Fruit fly (Drosophila melanogaster) whole organism, embryonic: ENCODE results near the gene CG16710.

Source experiments
- Adf1 ChIP-seq: fragments of 200-800 bp; sonication (Bioruptor generic); IDR thresholded peaks from 2 replicates; pipeline ENCODE4 v1.3.6; 2022; ENCODE audit warnings: missing biosample characterization, missing genetic modification characterization
- Bteb2 ChIP-seq: fragments of 200-800 bp; sonication (Bioruptor generic); optimal IDR thresholded peaks from 2 replicates; lab custom pipeline; 2016; ENCODE audit warnings: missing biosample characterization, missing genetic modification characterization
- CG10267 ChIP-seq: fragments of 200-800 bp; sonication (Bioruptor generic); optimal IDR thresholded peaks from 2 replicates; lab custom pipeline; 2018; ENCODE audit warnings: missing biosample characterization, mild to moderate bottlenecking, missing genetic modification characterization, moderate library complexity
- CG10274 ChIP-seq: fragments of 200-800 bp; sonication (Bioruptor generic); optimal IDR thresholded peaks from 3 replicates; lab custom pipeline; 2017; ENCODE audit warnings: missing biosample characterization, mild to moderate bottlenecking, missing genetic modification characterization
- CG10431 ChIP-seq: fragments of 200-800 bp; sonication (Bioruptor generic); optimal IDR thresholded peaks from 3 replicates; lab custom pipeline; 2018; ENCODE audit warnings: missing biosample characterization, mild to moderate bottlenecking, missing genetic modification characterization
- CG11247 ChIP-seq: fragments of 200-800 bp; sonication (Bioruptor generic); IDR thresholded peaks from 2 replicates; pipeline ENCODE4 v1.3.6; 2022; ENCODE audit warnings: missing biosample characterization, missing genetic modification characterization
- CG11696 ChIP-seq: fragments of 200-800 bp; sonication (Bioruptor generic); IDR thresholded peaks from 2 replicates; pipeline ENCODE4 v1.3.6; 2022; ENCODE audit warnings: missing biosample characterization, missing genetic modification characterization
- CG1233 ChIP-seq: fragments of 200-800 bp; sonication (Bioruptor generic); optimal IDR thresholded peaks from 4 replicates; lab custom pipeline; 2018; ENCODE audit warnings: missing biosample characterization, mild to moderate bottlenecking, missing genetic modification characterization
- CG13296 ChIP-seq: fragments of 200-800 bp; sonication (Bioruptor generic); optimal IDR thresholded peaks from 3 replicates; lab custom pipeline; 2018; ENCODE audit warnings: missing biosample characterization, mild to moderate bottlenecking, missing genetic modification characterization
- CG14667 ChIP-seq: fragments of 200-800 bp; sonication (Bioruptor generic); IDR thresholded peaks from 2 replicates; pipeline ENCODE4 v1.3.6; 2022; ENCODE audit warnings: missing biosample characterization, missing genetic modification characterization
- CG15479 ChIP-seq: fragments of 200-800 bp; sonication (Bioruptor generic); optimal IDR thresholded peaks from 3 replicates; lab custom pipeline; 2019; ENCODE audit warnings: missing biosample characterization, mild to moderate bottlenecking, missing genetic modification characterization, moderate library complexity
- CG1647 ChIP-seq: fragments of 200-800 bp; sonication (Bioruptor generic); optimal IDR thresholded peaks from 3 replicates; lab custom pipeline; 2016; ENCODE audit warnings: missing biosample characterization, missing genetic modification characterization
- CG17186 ChIP-seq: fragments of 200-800 bp; sonication (Bioruptor generic); optimal IDR thresholded peaks from 3 replicates; lab custom pipeline; 2017; ENCODE audit warnings: missing biosample characterization, missing genetic modification reagents, missing genetic modification characterization
- CG17612 ChIP-seq: fragments of 200-800 bp; sonication (Bioruptor generic); IDR thresholded peaks from 2 replicates; pipeline ENCODE4 v1.3.6; 2022; ENCODE audit warnings: missing biosample characterization, missing genetic modification characterization
- CG17802 ChIP-seq: fragments of 200-800 bp; sonication (Bioruptor generic); optimal IDR thresholded peaks from 2 replicates; lab custom pipeline; 2018; ENCODE audit warnings: missing biosample characterization, mild to moderate bottlenecking, missing genetic modification characterization, moderate library complexity
- CG1792 ChIP-seq: fragments of 200-800 bp; sonication (Bioruptor generic); optimal IDR thresholded peaks from 2 replicates; lab custom pipeline; 2016; ENCODE audit warnings: missing biosample characterization, missing genetic modification characterization
- CG2678 ChIP-seq: fragments of 200-800 bp; sonication (Bioruptor generic); optimal IDR thresholded peaks from 3 replicates; lab custom pipeline; 2019; ENCODE audit warnings: missing biosample characterization, mild to moderate bottlenecking, missing genetic modification characterization, moderate library complexity
- CG30403 ChIP-seq: fragments of 200-800 bp; sonication (Bioruptor generic); optimal IDR thresholded peaks from 3 replicates; lab custom pipeline; 2016; ENCODE audit warnings: missing biosample characterization, missing genetic modification characterization
- CG34376 ChIP-seq: fragments of 200-800 bp; sonication (Bioruptor generic); optimal IDR thresholded peaks from 2 replicates; lab custom pipeline; 2018; ENCODE audit warnings: missing biosample characterization, mild to moderate bottlenecking, missing genetic modification characterization
- CG3726 ChIP-seq: fragments of 200-800 bp; sonication (Bioruptor generic); IDR thresholded peaks from 3 replicates; pipeline ENCODE4, ENCODE4 v1.3.6; 2022; ENCODE audit warnings: missing biosample characterization, missing genetic modification characterization
- CG42726 ChIP-seq: fragments of 200-800 bp; sonication (Bioruptor generic); IDR thresholded peaks from 2 replicates; pipeline ENCODE4 v1.3.6; 2022; ENCODE audit warnings: missing biosample characterization, missing genetic modification characterization; ENCODE audit not compliant: partially characterized antibody
- CG6791 ChIP-seq: fragments of 200-800 bp; sonication (Bioruptor generic); IDR thresholded peaks from 3 replicates; pipeline ENCODE4 v1.3.6; 2022; ENCODE audit warnings: missing biosample characterization, missing genetic modification characterization; ENCODE audit not compliant: partially characterized antibody
- CG9609 ChIP-seq: fragments of 200-800 bp; sonication (Bioruptor generic); optimal IDR thresholded peaks from 3 replicates; lab custom pipeline; 2016; ENCODE audit warnings: missing biosample characterization, missing genetic modification characterization
- D ChIP-seq, 2 experiments: fragments of 200-800 bp in 1 of 2; fragments of >200 bp in 1 of 2; sonication (Bioruptor generic) in 1 of 2; optimal IDR thresholded peaks; 2 replicates in 1 of 2; 3 replicates in 1 of 2; lab custom pipeline; 2017; ENCODE audit warnings: mild to moderate bottlenecking in 1 of 2, missing biosample characterization in 1 of 2, missing genetic modification characterization in 1 of 2, missing genetic modification reagents in 1 of 2
- Fer3 ChIP-seq: fragments of 200-800 bp; sonication (Bioruptor generic); optimal IDR thresholded peaks from 2 replicates; lab custom pipeline; 2018; ENCODE audit warnings: missing biosample characterization, mild to moderate bottlenecking, missing genetic modification characterization, moderate library complexity
- HHEX ChIP-seq: fragments of 200-800 bp; sonication (Bioruptor generic); optimal IDR thresholded peaks from 3 replicates; lab custom pipeline; 2017; ENCODE audit warnings: missing biosample characterization, mild to moderate bottlenecking, missing genetic modification characterization, missing genetic modification reagents
- HmgD ChIP-seq: fragments of 200-800 bp; sonication (Bioruptor generic); optimal IDR thresholded peaks from 3 replicates; lab custom pipeline; 2016; ENCODE audit warnings: missing biosample characterization, missing genetic modification characterization
- Hsf ChIP-seq: fragments of 200-800 bp; sonication (Bioruptor generic); optimal IDR thresholded peaks from 3 replicates; lab custom pipeline; 2016; ENCODE audit warnings: missing biosample characterization, missing genetic modification characterization
- Neu2 ChIP-seq: fragments of 200-800 bp; sonication (Bioruptor generic); optimal IDR thresholded peaks from 3 replicates; lab custom pipeline; 2016; ENCODE audit warnings: missing biosample characterization, missing genetic modification characterization, borderline replicate concordance
- Rx ChIP-seq: fragments of 200-800 bp; sonication (Bioruptor generic); IDR thresholded peaks from 2 replicates; pipeline ENCODE4 v1.3.6; 2022; ENCODE audit warnings: missing biosample characterization, missing genetic modification characterization
- Sox102F ChIP-seq: fragments of 200-800 bp; sonication (Bioruptor generic); optimal IDR thresholded peaks from 2 replicates; lab custom pipeline; 2018; ENCODE audit warnings: missing biosample characterization, mild to moderate bottlenecking, missing genetic modification characterization, moderate library complexity
- bbx ChIP-seq: fragments of 200-800 bp; sonication (Bioruptor generic); IDR thresholded peaks from 2 replicates; pipeline ENCODE4 v1.3.6; 2022; ENCODE audit warnings: missing biosample characterization, missing genetic modification characterization; ENCODE audit not compliant: partially characterized antibody
- bowl ChIP-seq: fragments of 200-800 bp; sonication (Bioruptor generic); IDR thresholded peaks from 2 replicates; pipeline ENCODE4 v1.3.6; 2022; ENCODE audit warnings: missing biosample characterization, missing genetic modification characterization
- bsh ChIP-seq, 2 experiments: fragments of 200-800 bp; sonication (Bioruptor generic); optimal IDR thresholded peaks; 2 replicates each; lab custom pipeline; 2017 to 2018; ENCODE audit warnings: mild to moderate bottlenecking in 2 of 2, missing biosample characterization in 2 of 2, missing genetic modification characterization in 2 of 2, moderate library complexity in 1 of 2
- cad ChIP-seq: fragments of >200 bp; optimal IDR thresholded peaks from 2 replicates; lab custom pipeline; 2017; ENCODE audit warnings: missing biosample characterization, missing genetic modification characterization
- cas ChIP-seq: fragments of 200-800 bp; sonication (Bioruptor generic); IDR thresholded peaks from 2 replicates; pipeline ENCODE4 v1.3.6; 2022; ENCODE audit warnings: missing biosample characterization, missing genetic modification characterization
- chif ChIP-seq, 2 experiments: fragments of 200-800 bp; sonication (Bioruptor generic); optimal IDR thresholded peaks; 3 replicates each; lab custom pipeline; 2016; ENCODE audit warnings: missing biosample characterization in 2 of 2, missing genetic modification characterization in 2 of 2
- cwo ChIP-seq: fragments of 200-800 bp; sonication (Bioruptor generic); optimal IDR thresholded peaks from 3 replicates; lab custom pipeline; 2017; ENCODE audit warnings: missing biosample characterization, missing genetic modification characterization, mild to moderate bottlenecking, moderate library complexity, missing genetic modification reagents
- da ChIP-seq: fragments of 200-800 bp; sonication (Bioruptor generic); optimal IDR thresholded peaks from 2 replicates; lab custom pipeline; 2016; ENCODE audit warnings: missing biosample characterization, missing genetic modification characterization
- dati ChIP-seq: fragments of 200-800 bp; sonication (Bioruptor generic); IDR thresholded peaks from 2 replicates; pipeline ENCODE4 v1.3.6; 2022; ENCODE audit warnings: missing biosample characterization, missing genetic modification characterization
- gt ChIP-seq: fragments of 200-800 bp; sonication (Bioruptor generic); IDR thresholded peaks from 2 replicates; pipeline ENCODE4 v1.3.6; 2022; ENCODE audit warnings: missing biosample characterization, missing genetic modification characterization
- jigr1 ChIP-seq: fragments of 200-800 bp; sonication (Bioruptor generic); IDR thresholded peaks from 3 replicates; pipeline ENCODE4 v1.3.6; 2022; ENCODE audit warnings: missing biosample characterization, missing genetic modification characterization
- odd ChIP-seq: fragments of 200-800 bp; sonication (Bioruptor generic); optimal IDR thresholded peaks from 2 replicates; lab custom pipeline; 2017; ENCODE audit warnings: missing biosample characterization, mild to moderate bottlenecking, missing genetic modification characterization
- ranshi ChIP-seq: fragments of 200-800 bp; sonication (Bioruptor generic); IDR thresholded peaks from 2 replicates; pipeline ENCODE4 v1.3.6; 2022; ENCODE audit warnings: missing biosample characterization, missing genetic modification characterization
- tap ChIP-seq: fragments of 200-800 bp; optimal IDR thresholded peaks from 3 replicates; lab custom pipeline; 2019; ENCODE audit warnings: missing biosample characterization, mild to moderate bottlenecking, missing genetic modification characterization, moderate library complexity
- tio ChIP-seq: fragments of 200-800 bp; sonication (Bioruptor generic); optimal IDR thresholded peaks from 2 replicates; lab custom pipeline; 2017; ENCODE audit warnings: missing biosample characterization, missing genetic modification characterization, inconsistent platforms
- twi ChIP-seq: fragments of 200-800 bp; optimal IDR thresholded peaks from 2 replicates; lab custom pipeline; 2019; ENCODE audit warnings: missing biosample characterization, mild to moderate bottlenecking, missing genetic modification characterization, moderate library complexity
- wdn ChIP-seq: fragments of 200-800 bp; sonication (Bioruptor generic); IDR thresholded peaks from 2 replicates; pipeline ENCODE4 v1.3.6; 2022; ENCODE audit warnings: missing biosample characterization, missing genetic modification characterization
- zfh1 ChIP-seq: fragments of 200-800 bp; sonication (Bioruptor generic); IDR thresholded peaks from 3 replicates; pipeline ENCODE4 v1.3.6; 2022; ENCODE audit warnings: missing biosample characterization, missing genetic modification characterization

CG16710 gene

DNA sequence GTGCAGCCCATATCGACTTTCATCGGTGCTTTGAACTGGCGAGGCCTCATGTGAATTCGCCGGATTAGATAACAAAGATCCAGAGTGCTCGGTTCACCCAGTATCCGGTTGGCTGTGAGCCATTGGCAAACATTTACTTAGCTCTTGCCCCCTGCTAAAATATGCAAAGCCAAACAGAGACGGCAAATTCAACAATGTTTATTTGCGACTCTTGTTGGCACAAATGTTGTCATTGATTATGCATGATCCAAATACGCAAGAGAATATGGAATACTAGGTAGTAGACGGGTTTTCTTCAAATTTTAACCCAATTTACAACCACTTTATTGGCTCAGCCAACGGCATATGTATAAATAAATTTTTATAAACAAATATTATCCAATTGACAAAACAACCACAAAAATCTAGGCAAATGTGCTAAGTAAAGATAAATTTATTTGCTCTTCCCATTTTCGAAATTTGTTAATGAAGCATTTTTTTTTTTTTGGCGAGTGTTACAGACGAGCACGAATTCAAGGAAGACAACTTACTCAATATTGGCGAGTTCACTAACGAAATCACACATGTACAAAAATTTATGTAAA, 29.7 kb upstream of the CG16710 start (continued):
- no peak for TF ChIP-seq CG17802 (tag; lab: Kevin White, UChicago)
- TF ChIP-seq Adf1 (GFP tag; lab: Robert Waterston, UW) = peak; percentile 40
- TF ChIP-seq cad = no peak
- TF ChIP-seq CG17186 (GFP tag; lab: Kevin White, UChicago) = no peak
- TF ChIP-seq CG13296 (GFP tag; lab: Kevin White, UChicago) = peak; percentile 84
- TF ChIP-seq CG15479 (GFP tag; lab: Kevin White, UChicago) = no peak
- TF ChIP-seq CG30403 (GFP tag; lab: Kevin White, UChicago) = peak; percentile 12
- no peak for TF ChIP-seq gt (GFP tag; lab: Robert Waterston, UW)
- TF ChIP-seq cwo = peak; percentile 59
- no peak for TF ChIP-seq CG10431 (GFP tag; lab: Kevin White, UChicago)
- no peak for TF ChIP-seq CG42726
- peak; percentile 75 for TF ChIP-seq Fer3 (tag; lab: Kevin White, UChicago)
- peak; percentile 13; the same call in 1 of the 2 replicates for TF ChIP-seq CG14667
- TF ChIP-seq CG2678 (tag; lab: Kevin White, UChicago) = peak; percentile 79
- peak; percentile 14 for TF ChIP-seq Sox102F (GFP tag; lab: Kevin White, UChicago)
- TF ChIP-seq dati = no peak
- peak; percentile 30 for TF ChIP-seq CG34376 (GFP tag; lab: Kevin White, UChicago)
- TF ChIP-seq CG11247 (GFP tag; lab: Robert Waterston, UW) = peak; percentile 78
- TF ChIP-seq zfh1 = 0 out of 3 replicates have a peak, but pooled peaks have one; percentile 27
- peak; percentile 6 for TF ChIP-seq tio (GFP tag; lab: Kevin White, UChicago)
- TF ChIP-seq bsh (GFP tag; optimal IDR thresholded peaks at IDR 0.05; lab: Kevin White, UChicago) = no peak
- TF ChIP-seq bowl (GFP tag; lab: Robert Waterston, UW) = no peak
- peak; percentile 52 for TF ChIP-seq da
- peak; percentile 9 for TF ChIP-seq CG1647 (GFP tag; lab: Kevin White, UChicago)
- no peak for TF ChIP-seq tap
- no peak for TF ChIP-seq jigr1 (GFP tag; lab: Robert Waterston, UW)
- TF ChIP-seq Rx = no peak
- peak; percentile 68; the same call in 1 of the 2 replicates for TF ChIP-seq ranshi (GFP tag; lab: Robert Waterston, UW)
- peak; percentile 63 for TF ChIP-seq Bteb2 (GFP tag; lab: Kevin White, UChicago)
- no peak for TF ChIP-seq Neu2
- no peak for TF ChIP-seq bbx
- TF ChIP-seq twi = no peak
- no peak for TF ChIP-seq cas
- peak; percentile 83 for TF ChIP-seq HHEX
- TF ChIP-seq CG1792 (GFP tag; lab: Kevin White, UChicago) = peak; percentile 14
- TF ChIP-seq CG1233 = peak; percentile 56
- peak; percentile 67 for TF ChIP-seq CG11696
- no peak for TF ChIP-seq D (optimal IDR thresholded peaks at IDR 0.05; lab: Kevin White, UChicago)
- no peak for TF ChIP-seq D (GFP tag; optimal IDR thresholded peaks at IDR 0.05; lab: Kevin White, UChicago)
- no peak for TF ChIP-seq CG6791 (GFP tag; lab: Robert Waterston, UW)
- peak in 1 of 2 experiments; percentile 33 for TF ChIP-seq chif (GFP tag; optimal IDR thresholded peaks at IDR 0.05; lab: Kevin White, UChicago)
- peak; percentile 71 for TF ChIP-seq CG10274 (GFP tag; lab: Kevin White, UChicago)
- peak; percentile 46 for TF ChIP-seq CG9609
- 0 out of 2 replicates have a peak, but pooled peaks have one; percentile 21 for TF ChIP-seq wdn (GFP tag; lab: Robert Waterston, UW)
- TF ChIP-seq Hsf (GFP tag; lab: Kevin White, UChicago) = peak; percentile 27
- peak; percentile 66 for TF ChIP-seq odd
- peak; percentile 37; the same call in 1 of the 2 replicates for TF ChIP-seq CG17612 (GFP tag; lab: Robert Waterston, UW)
- peak; percentile 52; the same call in 1 of the 3 replicates for TF ChIP-seq CG3726 (GFP tag; lab: Robert Waterston, UW)
- no peak for TF ChIP-seq HmgD (GFP tag; lab: Kevin White, UChicago)
- TF ChIP-seq CG10267 (tag; lab: Kevin White, UChicago) = no peak
